Fruit fly (Drosophila melanogaster) S2 (cell line): Measurements from ENCODE around the gene slo.

Source experiments
- CG8478 ChIP-seq: fragments of >200 bp; optimal IDR thresholded peaks from 2 replicates; lab custom pipeline; 2018
- CTCF ChIP-seq, 2 experiments: fragments of >200 bp; optimal IDR thresholded peaks; 2 replicates each; lab custom pipeline; 2018

slo gene

dm6 chr3R:24662412-24662796, at the start of gene slo:
Gene slo (plus strand): TSS chr3R:24662491.
- TF ChIP-seq CTCF (optimal IDR thresholded peaks at IDR 0.05; lab: Kevin White, UChicago) = no peak
- no peak for TF ChIP-seq CG8478 (lab: Kevin White, UChicago)

- TF ChIP-seq CTCF (optimal IDR thresholded peaks at IDR 0.05; lab: Kevin White, UChicago) (no peak), CG8478 (lab: Kevin White, UChicago) (no peak)
Observed at dm6 chr3R:24613819-24614706, 48.2 kb upstream of the slo start.

- no peak for TF ChIP-seq CG8478 (lab: Kevin White, UChicago)
- TF ChIP-seq CTCF (optimal IDR thresholded peaks at IDR 0.05; lab: Kevin White, UChicago) = no peak
Observed at dm6 chr3R:24614707-24615022, 47.6 kb upstream of the slo start.

- TF ChIP-seq CG8478 (lab: Kevin White, UChicago) = no peak
- no peak for TF ChIP-seq CTCF (optimal IDR thresholded peaks at IDR 0.05; lab: Kevin White, UChicago)
Observed at dm6 chr3R:24620569-24620968, 41.7 kb upstream of the slo start.

- TF ChIP-seq CG8478 (lab: Kevin White, UChicago) (no peak), CTCF (optimal IDR thresholded peaks at IDR 0.05; lab: Kevin White, UChicago) (peak; percentile 2 to 4)
Observed at dm6 chr3R:24625517-24625925, 36.8 kb upstream of the slo start, which contains the start of the genes Syx18 and atl. Gene Syx18 (minus strand): TSS chr3R:24625562. Gene atl (plus strand): TSS chr3R:24625671.

dm6 chr3R:24626003-24626486, 36.2 kb upstream of the slo start:
- TF ChIP-seq CG8478 (lab: Kevin White, UChicago) = no peak
- no peak for TF ChIP-seq CTCF (optimal IDR thresholded peaks at IDR 0.05; lab: Kevin White, UChicago)

dm6 chr3R:24626667-24627066, 35.6 kb upstream of the slo start:
- no peak for TF ChIP-seq CG8478 (lab: Kevin White, UChicago)
- no peak for TF ChIP-seq CTCF (optimal IDR thresholded peaks at IDR 0.05; lab: Kevin White, UChicago)

dm6 chr3R:24629877-24630808, 32.1 kb upstream of the slo start, which contains the start of gene Wsck:
Gene Wsck (minus strand): TSS chr3R:24630075.
- TF ChIP-seq CG8478 (lab: Kevin White, UChicago) = peak; percentile 66
- TF ChIP-seq CTCF (optimal IDR thresholded peaks at IDR 0.05; lab: Kevin White, UChicago) = peak; percentile 33 to 61

- no peak for TF ChIP-seq CTCF (optimal IDR thresholded peaks at IDR 0.05; lab: Kevin White, UChicago)
- no peak for TF ChIP-seq CG8478 (lab: Kevin White, UChicago)
Observed at dm6 chr3R:24634312-24634711, 28.0 kb upstream of the slo start.

- TF ChIP-seq CTCF (optimal IDR thresholded peaks at IDR 0.05; lab: Kevin White, UChicago) (no peak), CG8478 (lab: Kevin White, UChicago) (no peak)
Observed at dm6 chr3R:24634957-24635356, 27.3 kb upstream of the slo start, which contains the start of gene MtnF. Gene MtnF (minus strand): TSS chr3R:24635165.

dm6 chr3R:24649923-24650322, 12.4 kb upstream of the slo start, which contains the start of the genes puf and ash2:
Gene puf (minus strand): TSS chr3R:24650043.
Gene ash2 (plus strand): TSS chr3R:24650125.
- TF ChIP-seq CTCF (optimal IDR thresholded peaks at IDR 0.05; lab: Kevin White, UChicago) (peak in 1 of 2 experiments; percentile 38), CG8478 (lab: Kevin White, UChicago) (no peak)

dm6 chr3R:24651044-24651459, 11.2 kb upstream of the slo start:
- TF ChIP-seq CG8478 (lab: Kevin White, UChicago) (no peak), CTCF (optimal IDR thresholded peaks at IDR 0.05; lab: Kevin White, UChicago) (no peak)

dm6 chr3R:24654770-24655322, 7.4 kb upstream of the slo start, which contains the start of the genes CG31125 and CG6695:
Gene CG31125 (minus strand): TSS chr3R:24654820.
Gene CG6695 (plus strand): TSS chr3R:24655160.
- TF ChIP-seq CTCF (optimal IDR thresholded peaks at IDR 0.05; lab: Kevin White, UChicago) = peak in 1 of 2 experiments; percentile 16
- TF ChIP-seq CG8478 (lab: Kevin White, UChicago) = no peak
